Worm (Caenorhabditis elegans) whole organism, young adult: Measurements from ENCODE around the gene nsph-1.1.

Source experiments
- B0019.2 ChIP-seq: fragments of 200-800 bp; sonication (Bioruptor generic); conservative IDR thresholded peaks from 2 replicates; pipeline ENCODE4 v1.3.6; 2022; ENCODE audit warnings: missing genetic modification reagents, missing genetic modification characterization, missing compliant biosample characterization
- D2030.7 ChIP-seq: fragments of 200-800 bp; sonication (Bioruptor generic); IDR thresholded peaks from 2 replicates; pipeline ENCODE4 v1.3.6; 2022; ENCODE audit warnings: missing genetic modification reagents, missing genetic modification characterization, missing compliant biosample characterization
- F10E7.11 ChIP-seq: sonication (generic microtip); optimal IDR thresholded peaks from 2 replicates; lab custom pipeline; 2017; ENCODE audit warnings: mild to moderate bottlenecking, missing genetic modification characterization, moderate library complexity, missing compliant biosample characterization
- F22D6.2 ChIP-seq: sonication (generic microtip); optimal IDR thresholded peaks from 2 replicates; lab custom pipeline; 2016; ENCODE audit warnings: mild to moderate bottlenecking, missing genetic modification characterization, missing compliant biosample characterization
- F49E8.2 ChIP-seq: sonication (generic microtip); optimal IDR thresholded peaks from 3 replicates; lab custom pipeline; 2017; ENCODE audit warnings: missing genetic modification characterization, mild to moderate bottlenecking, missing compliant biosample characterization, antibody characterized with exemption, moderate library complexity; ENCODE audit not compliant: insufficient read depth
- Y67H2A.10 ChIP-seq: fragments of 200-800 bp; sonication (Bioruptor generic); conservative IDR thresholded peaks from 2 replicates; pipeline ENCODE4 v1.3.6; 2022; ENCODE audit warnings: missing genetic modification reagents, missing genetic modification characterization, missing compliant biosample characterization
- aptf-2 ChIP-seq: fragments of 200-800 bp; sonication (Bioruptor generic); conservative IDR thresholded peaks from 2 replicates; pipeline ENCODE4 v1.3.6; 2022; ENCODE audit warnings: missing genetic modification reagents, missing genetic modification characterization, missing compliant biosample characterization
- athp-1 ChIP-seq: sonication (generic microtip); optimal IDR thresholded peaks from 2 replicates; lab custom pipeline; 2017; ENCODE audit warnings: mild to moderate bottlenecking, missing genetic modification characterization, missing compliant biosample characterization
- bed-2 ChIP-seq: fragments of 200-800 bp; sonication (Bioruptor generic); IDR thresholded peaks from 2 replicates; pipeline ENCODE4 v1.3.6; 2022; ENCODE audit warnings: missing genetic modification reagents, missing genetic modification characterization, missing compliant biosample characterization
- cebp-1 ChIP-seq, 2 experiments: fragments of 200-800 bp in 1 of 2; sonication (Bioruptor generic) in 1 of 2; sonication (generic microtip) in 1 of 2; IDR thresholded peaks in 1 of 2; optimal IDR thresholded peaks in 1 of 2; 2 replicates each; pipeline versions ENCODE4 v1.3.6 to Lab custom; 2017 to 2022; ENCODE audit warnings: missing compliant biosample characterization in 2 of 2, missing genetic modification characterization in 2 of 2, mild to moderate bottlenecking in 1 of 2, missing genetic modification reagents in 1 of 2, moderate library complexity in 1 of 2
- cebp-2 ChIP-seq: fragments of 200-800 bp; sonication (Bioruptor generic); IDR thresholded peaks from 2 replicates; pipeline ENCODE4 v1.3.6; 2022; ENCODE audit warnings: missing genetic modification characterization, missing compliant biosample characterization
- ceh-40 ChIP-seq: fragments of 200-800 bp; sonication (Bioruptor generic); IDR thresholded peaks from 2 replicates; pipeline ENCODE4 v1.3.6; 2022; ENCODE audit warnings: missing genetic modification characterization, missing compliant biosample characterization
- ceh-58 ChIP-seq: fragments of 200-800 bp; sonication (Bioruptor generic); IDR thresholded peaks from 2 replicates; pipeline ENCODE4 v1.3.6; 2022; ENCODE audit warnings: missing genetic modification characterization, missing compliant biosample characterization
- ceh-79 ChIP-seq: sonication (generic microtip); optimal IDR thresholded peaks from 2 replicates; lab custom pipeline; 2017; ENCODE audit warnings: mild to moderate bottlenecking, missing genetic modification characterization, missing compliant biosample characterization
- efl-1 ChIP-seq: fragments of 150-350 bp; optimal IDR thresholded peaks from 2 replicates; lab custom pipeline; 2014; ENCODE audit warnings: missing biosample characterization, missing genetic modification reagents, missing genetic modification characterization
- egl-44 ChIP-seq: fragments of 200-800 bp; sonication (Bioruptor generic); IDR thresholded peaks from 2 replicates; pipeline ENCODE4 v1.3.6; 2022; ENCODE audit warnings: missing genetic modification reagents, missing genetic modification characterization, missing compliant biosample characterization
- fkh-3 ChIP-seq: sonication (generic microtip); optimal IDR thresholded peaks from 2 replicates; lab custom pipeline; 2016; ENCODE audit warnings: mild to moderate bottlenecking, missing genetic modification characterization, missing compliant biosample characterization
- gei-17 ChIP-seq: fragments of 200-800 bp; sonication (Bioruptor generic); optimal IDR thresholded peaks from 2 replicates; lab custom pipeline; 2018; ENCODE audit warnings: mild to moderate bottlenecking, missing genetic modification characterization, missing compliant biosample characterization
- him-1 ChIP-seq: sonication (generic microtip); optimal IDR thresholded peaks from 2 replicates; lab custom pipeline; 2016; ENCODE audit warnings: missing genotype, missing genetic modification reagents, missing genetic modification characterization, missing compliant biosample characterization
- hlh-12 ChIP-seq: sonication (generic microtip); optimal IDR thresholded peaks from 2 replicates; lab custom pipeline; 2016; ENCODE audit warnings: missing genetic modification characterization, missing compliant biosample characterization
- hlh-26 ChIP-seq: fragments of 200-800 bp; sonication (Bioruptor generic); conservative IDR thresholded peaks from 2 replicates; pipeline ENCODE4 v1.3.6; 2022; ENCODE audit warnings: missing genetic modification reagents, missing genetic modification characterization, missing compliant biosample characterization
- hmg-1.2 ChIP-seq: fragments of 200-800 bp; sonication (Bioruptor generic); IDR thresholded peaks from 2 replicates; pipeline ENCODE4 v1.3.6; 2022; ENCODE audit warnings: missing genetic modification reagents, missing genetic modification characterization, missing compliant biosample characterization
- hmg-20 ChIP-seq: fragments of 200-800 bp; sonication (Bioruptor generic); IDR thresholded peaks from 2 replicates; pipeline ENCODE4 v1.3.6; 2022; ENCODE audit warnings: missing genetic modification reagents, missing genetic modification characterization, missing compliant biosample characterization
- hrde-1 ChIP-seq: sonication (generic microtip); optimal IDR thresholded peaks from 2 replicates; lab custom pipeline; 2016; ENCODE audit warnings: missing genetic modification characterization, mild to moderate bottlenecking, missing compliant biosample characterization, moderate library complexity, missing genotype, missing genetic modification reagents, borderline replicate concordance
- lag-1 ChIP-seq: fragments of 200-800 bp; sonication (Bioruptor generic); IDR thresholded peaks from 2 replicates; pipeline ENCODE4 v1.3.6; 2022; ENCODE audit warnings: missing genetic modification reagents, missing genetic modification characterization, missing compliant biosample characterization
- let-526 ChIP-seq: fragments of 200-800 bp; sonication (Bioruptor generic); IDR thresholded peaks from 2 replicates; pipeline ENCODE4 v1.3.6; 2022; ENCODE audit warnings: missing genetic modification reagents, missing genetic modification characterization, missing compliant biosample characterization
- lin-35 ChIP-seq, 3 experiments: fragments of 150-350 bp in 2 of 3; sonication (generic microtip) in 1 of 3; optimal IDR thresholded peaks; 2 replicates each; lab custom pipeline; 2014 to 2018; ENCODE audit warnings: missing biosample characterization in 3 of 3, missing genetic modification characterization in 3 of 3, missing genetic modification reagents in 3 of 3
- lin-40 ChIP-seq: sonication (generic microtip); optimal IDR thresholded peaks from 2 replicates; lab custom pipeline; 2016; ENCODE audit warnings: missing genetic modification characterization, mild to moderate bottlenecking, missing compliant biosample characterization, missing genotype, missing genetic modification reagents
- lin-54 ChIP-seq: fragments of 200-800 bp; sonication (Bioruptor generic); optimal IDR thresholded peaks from 2 replicates; lab custom pipeline; 2018; ENCODE audit warnings: mild to moderate bottlenecking, missing genetic modification characterization, missing compliant biosample characterization
- lsl-1 ChIP-seq: fragments of 200-800 bp; sonication (Bioruptor generic); optimal IDR thresholded peaks from 2 replicates; lab custom pipeline; 2018; ENCODE audit warnings: mild to moderate bottlenecking, missing genetic modification characterization, moderate library complexity, missing compliant biosample characterization
- madf-6 ChIP-seq: fragments of 200-800 bp; sonication (Bioruptor generic); IDR thresholded peaks from 2 replicates; pipeline ENCODE4 v1.3.6; 2022; ENCODE audit warnings: missing genetic modification reagents, missing genetic modification characterization, missing compliant biosample characterization
- mcd-1 ChIP-seq: fragments of 200-800 bp; sonication (Bioruptor generic); IDR thresholded peaks from 2 replicates; pipeline ENCODE4 v1.3.6; 2022; ENCODE audit warnings: missing genetic modification reagents, missing genetic modification characterization, missing compliant biosample characterization
- mel-28 ChIP-seq: sonication (generic microtip); optimal IDR thresholded peaks from 2 replicates; lab custom pipeline; 2016; ENCODE audit warnings: borderline replicate concordance, mild to moderate bottlenecking, missing genetic modification characterization, missing compliant biosample characterization
- mes-4 ChIP-seq: sonication (generic microtip); optimal IDR thresholded peaks from 2 replicates; lab custom pipeline; 2016; ENCODE audit warnings: missing genotype, missing genetic modification characterization, missing compliant biosample characterization
- nhr-120 ChIP-seq: fragments of 200-800 bp; sonication (Bioruptor generic); IDR thresholded peaks from 2 replicates; pipeline ENCODE4 v1.3.6; 2022; ENCODE audit warnings: missing genetic modification characterization, missing compliant biosample characterization
- pbrm-1 ChIP-seq: fragments of 200-800 bp; sonication (Bioruptor generic); IDR thresholded peaks from 2 replicates; pipeline ENCODE4 v1.3.6; 2022; ENCODE audit warnings: missing genetic modification reagents, missing genetic modification characterization, missing compliant biosample characterization
- pha-4 ChIP-seq: fragments of 150-350 bp; sonication (generic microtip); optimal IDR thresholded peaks from 2 replicates; lab custom pipeline; 2014; ENCODE audit warnings: missing biosample characterization, missing genetic modification reagents, missing genetic modification characterization
- rcor-1 ChIP-seq: fragments of 200-800 bp; sonication (Bioruptor generic); IDR thresholded peaks from 2 replicates; pipeline ENCODE4 v1.3.6; 2022; ENCODE audit warnings: missing genetic modification reagents, missing genetic modification characterization, missing compliant biosample characterization
- repo-1 ChIP-seq: sonication (generic microtip); optimal IDR thresholded peaks from 2 replicates; lab custom pipeline; 2017; ENCODE audit warnings: mild to moderate bottlenecking, missing genetic modification characterization, missing compliant biosample characterization
- sea-2 ChIP-seq: fragments of 200-800 bp; sonication (Bioruptor generic); IDR thresholded peaks from 2 replicates; pipeline ENCODE4 v1.3.6; 2022; ENCODE audit warnings: missing genetic modification characterization, missing compliant biosample characterization
- snpc-4 ChIP-seq, 5 experiments: fragments of 150-350 bp in 1 of 5; sonication (generic microtip) in 4 of 5; optimal IDR thresholded peaks; 2 replicates each; lab custom pipeline; 2014 to 2018; ENCODE audit warnings: missing genetic modification characterization in 5 of 5, missing biosample characterization in 3 of 5, antibody characterized with exemption in 2 of 5, mild to moderate bottlenecking in 2 of 5, missing compliant biosample characterization in 2 of 5, missing genotype in 2 of 5, moderate library complexity in 2 of 5, missing genetic modification reagents in 1 of 5
- sptf-2 ChIP-seq: fragments of 200-800 bp; sonication (Bioruptor generic); optimal IDR thresholded peaks from 2 replicates; lab custom pipeline; 2018; ENCODE audit warnings: mild to moderate bottlenecking, missing genetic modification characterization, missing compliant biosample characterization
- tbp1 ChIP-seq: fragments of 200-800 bp; sonication (Bioruptor generic); optimal IDR thresholded peaks from 2 replicates; lab custom pipeline; 2018; ENCODE audit warnings: mild to moderate bottlenecking, missing genetic modification characterization, missing compliant biosample characterization
- ztf-22 ChIP-seq: fragments of 200-800 bp; sonication (Bioruptor generic); optimal IDR thresholded peaks from 2 replicates; lab custom pipeline; 2018; ENCODE audit warnings: mild to moderate bottlenecking, missing genetic modification characterization, moderate library complexity, missing compliant biosample characterization
- ztf-6 ChIP-seq: fragments of 200-800 bp; sonication (Bioruptor generic); IDR thresholded peaks from 2 replicates; pipeline ENCODE4 v1.3.6; 2022; ENCODE audit warnings: missing genetic modification reagents, missing genetic modification characterization, missing compliant biosample characterization

nsph-1.1 gene

ce11 chrII:8744555-8745448 lies 21.8 kb upstream of the nsph-1.1 start:
- TF ChIP-seq hlh-12 (tag; lab: Kevin White, UChicago) (no peak), gei-17 (GFP tag; lab: Kevin White, UChicago) (no peak), mes-4 (no peak), mel-28 (no peak), cebp-1 (GFP tag; IDR thresholded peaks at IDR 0.05; lab: Robert Waterston, UW) (peak; percentile 7; the same call in 1 of the 2 replicates), cebp-1 (tag; optimal IDR thresholded peaks at IDR 0.05; lab: Kevin White, UChicago) (peak; percentile 39), ztf-6 (GFP tag; lab: Robert Waterston, UW) (no peak), him-1 (tag; lab: Kevin White, UChicago) (no peak), F10E7.11 (tag; lab: Kevin White, UChicago) (no peak), F22D6.2 (tag; lab: Kevin White, UChicago) (no peak), lin-40 (tag; lab: Kevin White, UChicago) (no peak), hrde-1 (no peak), snpc-4 (GFP tag; optimal IDR thresholded peaks at IDR 0.05; lab: Kevin White, UChicago) (no peak), snpc-4 (tag; optimal IDR thresholded peaks at IDR 0.05; lab: Kevin White, UChicago) (peak in 1 of 4 experiments; percentile 41), efl-1 (no peak), hmg-1.2 (GFP tag; lab: Robert Waterston, UW) (peak; percentile 5; the same call in 1 of the 2 replicates), pbrm-1 (GFP tag; lab: Robert Waterston, UW) (0 out of 2 replicates have a peak, but pooled peaks have one; percentile 34), lsl-1 (GFP tag; lab: Kevin White, UChicago) (no peak), ceh-58 (GFP tag; lab: Robert Waterston, UW) (0 out of 2 replicates have a peak, but pooled peaks have one; percentile 25), ceh-79 (tag; lab: Kevin White, UChicago) (peak; percentile 44), hlh-26 (GFP tag; lab: Robert Waterston, UW) (no peak), rcor-1 (GFP tag; lab: Robert Waterston, UW) (peak; percentile 34; the same call in 1 of the 2 replicates), pha-4 (tag; lab: Kevin White, UChicago) (no peak), lin-35 (GFP tag; optimal IDR thresholded peaks at IDR 0.05; lab: Kevin White, UChicago) (peak in 1 of 3 experiments; percentile 15), nhr-120 (GFP tag; lab: Robert Waterston, UW) (no peak), cebp-2 (no peak), bed-2 (GFP tag; lab: Robert Waterston, UW) (no peak), aptf-2 (GFP tag; lab: Robert Waterston, UW) (no peak), egl-44 (no peak; the same call in 1 of the 2 replicates), Y67H2A.10 (GFP tag; lab: Robert Waterston, UW) (no peak), lag-1 (no peak), mcd-1 (GFP tag; lab: Robert Waterston, UW) (peak; percentile 41; the same call in 1 of the 2 replicates), B0019.2 (GFP tag; lab: Robert Waterston, UW) (no peak), ztf-22 (GFP tag; lab: Kevin White, UChicago) (no peak), let-526 (peak; percentile 60), madf-6 (GFP tag; lab: Robert Waterston, UW) (peak; percentile 44; the same call in 1 of the 2 replicates), repo-1 (tag; lab: Kevin White, UChicago) (no peak), sptf-2 (no peak), ceh-40 (GFP tag; lab: Robert Waterston, UW) (0 out of 2 replicates have a peak, but pooled peaks have one; percentile 6), sea-2 (GFP tag; lab: Robert Waterston, UW) (0 out of 2 replicates have a peak, but pooled peaks have one; percentile 23), lin-54 (no peak), D2030.7 (no peak), athp-1 (tag; lab: Kevin White, UChicago) (no peak), hmg-20 (GFP tag; lab: Robert Waterston, UW) (no peak), F49E8.2 (tag; lab: Kevin White, UChicago) (no peak), tbp1 (GFP tag; lab: Kevin White, UChicago) (no peak), fkh-3 (tag; lab: Kevin White, UChicago) (no peak)
